Fruit fly (Drosophila melanogaster): ENCODE results near the gene CG9588.

dm6 chr3R:13686371-13687211 is 10.1 kb upstream of the CG9588 start, which contains the start of gene omd:
- TF ChIP-seq Hnf4 (GFP tag; optimal IDR thresholded peaks at IDR 0.05) (no peak), usp (GFP tag; optimal IDR thresholded peaks at IDR 0.05) (no peak), Abd-B (GFP tag; optimal IDR thresholded peaks at IDR 0.05) (no peak), Sp1 (GFP tag; optimal IDR thresholded peaks at IDR 0.05) (no peak), h (GFP tag; optimal IDR thresholded peaks at IDR 0.05) (no peak), lola (GFP tag; optimal IDR thresholded peaks at IDR 0.05) (no peak), dmrt93B (GFP tag; optimal IDR thresholded peaks at IDR 0.05) (no peak)
